Worm (Caenorhabditis elegans) whole organism, L1 larva: ENCODE data around the gene fozi-1.
A peak's percentile ranks its signal among the peaks of the same experiment; 100 is the strongest.

ENCODE experiments used
- aly-2 ChIP-seq: fragments of 150-350 bp; optimal IDR thresholded peaks from 2 replicates; lab custom pipeline; 2014; ENCODE audit warnings: missing biosample characterization, missing genetic modification characterization
- ets-5 ChIP-seq: fragments of 200-800 bp; sonication (Bioruptor generic); IDR thresholded peaks from 2 replicates; pipeline ENCODE4 v1.3.6; 2022; ENCODE audit warnings: missing genetic modification characterization, missing compliant biosample characterization
- fkh-10 ChIP-seq: sonication (generic microtip); optimal IDR thresholded peaks from 2 replicates; lab custom pipeline; 2017; ENCODE audit warnings: missing biosample characterization, missing genetic modification reagents, missing genetic modification characterization
- lin-15B ChIP-seq: fragments of 150-350 bp; sonication (generic microtip); optimal IDR thresholded peaks from 3 replicates; lab custom pipeline; 2014; ENCODE audit warnings: missing biosample characterization, missing genetic modification characterization
- lsy-2 ChIP-seq, 2 experiments: fragments of 150-350 bp; optimal IDR thresholded peaks; 2 replicates each; lab custom pipeline; 2014; ENCODE audit warnings: missing biosample characterization in 2 of 2, missing genetic modification characterization in 2 of 2
- nhr-12 ChIP-seq: sonication (generic microtip); optimal IDR thresholded peaks from 2 replicates; lab custom pipeline; 2017; ENCODE audit warnings: missing biosample characterization, missing genetic modification characterization
- nhr-237 ChIP-seq: fragments of 150-350 bp; optimal IDR thresholded peaks from 2 replicates; lab custom pipeline; 2014; ENCODE audit warnings: missing biosample characterization, missing genetic modification characterization
- skn-1 ChIP-seq: fragments of 150-350 bp; optimal IDR thresholded peaks from 2 replicates; lab custom pipeline; 2014; ENCODE audit warnings: missing biosample characterization, missing genetic modification characterization
- snpc-4 ChIP-seq: fragments of 150-350 bp; optimal IDR thresholded peaks from 2 replicates; lab custom pipeline; 2014; ENCODE audit warnings: missing biosample characterization, missing genetic modification characterization
- sup-37 ChIP-seq: fragments of 200-800 bp; sonication (Bioruptor generic); optimal IDR thresholded peaks from 2 replicates; lab custom pipeline; 2018; ENCODE audit warnings: mild to moderate bottlenecking, missing genetic modification characterization, missing compliant biosample characterization
- unc-62 ChIP-seq: fragments of 150-350 bp; optimal IDR thresholded peaks from 2 replicates; lab custom pipeline; 2014; ENCODE audit warnings: missing biosample characterization, missing genetic modification reagents, missing genetic modification characterization

DNA sequence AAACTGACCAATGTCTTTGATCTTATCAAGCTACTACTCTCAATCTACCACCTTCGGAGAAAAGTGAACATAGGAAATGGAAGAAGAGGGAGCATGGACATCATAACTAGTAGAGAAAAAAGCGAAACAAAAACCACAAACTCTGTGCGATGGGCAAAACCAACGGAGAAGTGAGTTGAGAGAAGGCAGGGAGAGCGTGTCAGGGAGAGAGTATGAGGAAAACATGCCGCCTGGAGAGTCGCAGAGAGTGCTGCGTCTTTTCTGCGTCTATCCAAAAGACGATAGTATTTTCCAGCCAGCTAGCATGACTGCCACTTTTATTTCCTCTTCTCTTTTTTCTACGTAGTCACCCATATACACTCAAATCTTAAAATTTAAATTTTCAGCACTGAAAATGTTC is 41.6 kb upstream of the fozi-1 start, which contains the start of gene saeg-2:
- no peak for TF ChIP-seq aly-2
- TF ChIP-seq skn-1 = peak; percentile 5
- no peak for TF ChIP-seq snpc-4
- peak; percentile 35 to 64 for TF ChIP-seq lsy-2 (tag; optimal IDR thresholded peaks at IDR 0.05; lab: Kevin White, UChicago)
- no peak for TF ChIP-seq nhr-12 (tag; lab: Kevin White, UChicago)
- TF ChIP-seq unc-62 (GFP tag; lab: Kevin White, UChicago) = no peak
- no peak for TF ChIP-seq nhr-237 (tag; lab: Kevin White, UChicago)
- TF ChIP-seq fkh-10 (GFP tag; lab: Kevin White, UChicago) = no peak
- TF ChIP-seq sup-37 (GFP tag; lab: Kevin White, UChicago) = no peak
- TF ChIP-seq lin-15B = peak; percentile 9
- TF ChIP-seq ets-5 (GFP tag; lab: Robert Waterston, UW) = no peak
